Worm (Caenorhabditis elegans) whole organism, L4 larva: ENCODE results near the gene sru-7.

Source experiments
- dpl-1 ChIP-seq: fragments of 150-350 bp; optimal IDR thresholded peaks from 2 replicates; lab custom pipeline; 2014; ENCODE audit warnings: missing biosample characterization, missing genetic modification reagents, missing genetic modification characterization
- hlh-30 ChIP-seq: sonication (generic microtip); optimal IDR thresholded peaks from 2 replicates; lab custom pipeline; 2017; ENCODE audit warnings: antibody characterized with exemption, mild to moderate bottlenecking, missing genetic modification characterization, missing compliant biosample characterization; ENCODE audit not compliant: insufficient read depth
- lin-13 ChIP-seq: fragments of 150-350 bp; optimal IDR thresholded peaks from 2 replicates; lab custom pipeline; 2014; ENCODE audit warnings: missing biosample characterization, missing genetic modification reagents, missing genetic modification characterization
- lin-29 ChIP-seq: fragments of 200-800 bp; sonication (Bioruptor generic); IDR thresholded peaks from 2 replicates; pipeline ENCODE4 v1.3.6; 2022; ENCODE audit warnings: missing genetic modification reagents, missing genetic modification characterization, missing compliant biosample characterization
- nhr-25 ChIP-seq: sonication (generic microtip); optimal IDR thresholded peaks from 2 replicates; lab custom pipeline; 2017; ENCODE audit warnings: missing genetic modification characterization, mild to moderate bottlenecking, missing compliant biosample characterization, antibody characterized with exemption, moderate library complexity, borderline replicate concordance; ENCODE audit not compliant: insufficient read depth
- nhr-76 ChIP-seq: fragments of 150-350 bp; optimal IDR thresholded peaks from 2 replicates; lab custom pipeline; 2014; ENCODE audit warnings: missing biosample characterization, missing genetic modification characterization
- nhr-77 ChIP-seq: fragments of 150-350 bp; optimal IDR thresholded peaks from 2 replicates; lab custom pipeline; 2014; ENCODE audit warnings: missing biosample characterization, missing genetic modification characterization
- sdz-12 ChIP-seq: fragments of 200-800 bp; sonication (Bioruptor generic); optimal IDR thresholded peaks from 2 replicates; lab custom pipeline; 2018; ENCODE audit warnings: mild to moderate bottlenecking, missing genetic modification characterization, missing compliant biosample characterization
- snpc-4 ChIP-seq: fragments of 150-350 bp; optimal IDR thresholded peaks from 2 replicates; lab custom pipeline; 2014; ENCODE audit warnings: missing biosample characterization, missing genetic modification characterization
- unc-62 ChIP-seq, 3 experiments: fragments of 150-350 bp in 1 of 3; sonication (generic microtip); optimal IDR thresholded peaks in 2 of 3; peaks in 1 of 3; 1 replicate in 1 of 3; 2 replicates in 2 of 3; lab custom pipeline; 2014 to 2017; ENCODE audit warnings: missing biosample characterization in 3 of 3, missing genetic modification characterization in 3 of 3, missing genetic modification reagents in 3 of 3, missing genotype in 1 of 3
- vab-7 ChIP-seq: fragments of 200-800 bp; sonication (Bioruptor generic); IDR thresholded peaks from 2 replicates; pipeline ENCODE4 v1.3.6; 2022; ENCODE audit warnings: missing genetic modification reagents, missing genetic modification characterization, missing compliant biosample characterization

ce11 chrIV:8461177-8461576 lies 31.2 kb upstream of the sru-7 start:
- TF ChIP-seq sdz-12 (GFP tag; lab: Kevin White, UChicago) (no peak), vab-7 (GFP tag; lab: Robert Waterston, UW) (no peak), nhr-25 (tag; lab: Kevin White, UChicago) (no peak), nhr-76 (tag; lab: Kevin White, UChicago) (no peak), lin-29 (GFP tag; lab: Robert Waterston, UW) (no peak), nhr-77 (tag; lab: Kevin White, UChicago) (no peak), snpc-4 (tag; lab: Kevin White, UChicago) (no peak), dpl-1 (no peak), lin-13 (GFP tag; lab: Kevin White, UChicago) (no peak), hlh-30 (tag; lab: Kevin White, UChicago) (no peak), unc-62 (GFP tag; optimal IDR thresholded peaks at IDR 0.05 in 1 of 2; lab: Kevin White, UChicago) (peak in 1 of 2 experiments; percentile 96), unc-62 (tag; optimal IDR thresholded peaks at IDR 0.05; lab: Kevin White, UChicago) (no peak)
